Fruit fly (Drosophila melanogaster): ENCODE data around the gene COX5A.

COX5A gene

DNA sequence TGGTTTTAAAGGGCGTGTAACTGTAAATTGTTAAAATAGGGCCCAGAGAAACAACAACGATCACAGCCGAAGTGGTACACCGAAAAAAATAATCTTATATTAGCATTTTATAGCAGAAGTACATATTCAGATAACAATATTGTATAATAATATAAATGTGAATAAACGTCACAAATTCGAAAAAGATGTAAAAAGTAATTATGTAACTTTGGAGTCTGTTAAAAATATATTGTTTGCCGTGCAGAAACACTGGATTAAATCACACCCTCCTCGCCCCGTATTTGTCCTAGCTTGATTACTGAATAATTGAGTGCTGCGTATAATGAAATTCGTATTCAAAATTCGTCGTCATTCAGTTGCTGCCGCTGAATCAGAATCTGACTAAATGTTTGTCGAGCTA lies 36.0 kb downstream of the COX5A start (continued):
- no peak for TF ChIP-seq gcm2 (GFP tag; optimal IDR thresholded peaks at IDR 0.05)
- no peak for TF ChIP-seq CG15601 (tag; optimal IDR thresholded peaks at IDR 0.05)
- no peak for TF ChIP-seq fru (optimal IDR thresholded peaks at IDR 0.05)
- no peak for TF ChIP-seq Bgb (GFP tag; IDR thresholded peaks at IDR 0.05; ENCODE audit: partially characterized antibody)
- TF ChIP-seq CG17612 (GFP tag; IDR thresholded peaks at IDR 0.05), result no peak
- TF ChIP-seq CG8924 (tag; optimal IDR thresholded peaks at IDR 0.05), result peak; percentile 15
- no peak for TF ChIP-seq hbn (GFP tag; IDR thresholded peaks at IDR 0.05; ENCODE audit: partially characterized antibody)
- no peak for TF ChIP-seq CG10462 (GFP tag; optimal IDR thresholded peaks at IDR 0.05)
- no peak for TF ChIP-seq ase (GFP tag; IDR thresholded peaks at IDR 0.05)
- no peak for TF ChIP-seq amos (GFP tag; IDR thresholded peaks at IDR 0.05; ENCODE audit: partially characterized antibody)
- TF ChIP-seq tx (GFP tag; optimal IDR thresholded peaks at IDR 0.05), result no peak
- TF ChIP-seq gro (GFP tag; optimal IDR thresholded peaks at IDR 0.05), result no peak
- TF ChIP-seq CG3995 (GFP tag; optimal IDR thresholded peaks at IDR 0.05), result no peak
- TF ChIP-seq BtbVII (GFP tag; optimal IDR thresholded peaks at IDR 0.05), result no peak
- no peak for TF ChIP-seq CG10654 (GFP tag; optimal IDR thresholded peaks at IDR 0.05)
- TF ChIP-seq CG5953 (GFP tag; IDR thresholded peaks at IDR 0.05), result no peak
- TF ChIP-seq CG11085 (GFP tag; IDR thresholded peaks at IDR 0.05), result no peak
- peak; percentile 2 for TF ChIP-seq Hr3 (GFP tag; optimal IDR thresholded peaks at IDR 0.05)
- TF ChIP-seq gem (tag; optimal IDR thresholded peaks at IDR 0.05), result peak; percentile 69
- no peak for TF ChIP-seq usp (GFP tag; optimal IDR thresholded peaks at IDR 0.05)
- no peak for TF ChIP-seq Spps (tag; optimal IDR thresholded peaks at IDR 0.05)
- no peak for TF ChIP-seq HmgD (GFP tag; optimal IDR thresholded peaks at IDR 0.05)
- no peak for TF ChIP-seq run (tag; optimal IDR thresholded peaks at IDR 0.05)
- TF ChIP-seq org-1 (GFP tag; optimal IDR thresholded peaks at IDR 0.05), result no peak
- no peak for TF ChIP-seq CG8478 (optimal IDR thresholded peaks at IDR 0.05)
- no peak for TF ChIP-seq CG11398 (GFP tag; optimal IDR thresholded peaks at IDR 0.05)
- peak; percentile 6 for TF ChIP-seq CG10267 (tag; optimal IDR thresholded peaks at IDR 0.05)
- no peak for TF ChIP-seq Mad (GFP tag; optimal IDR thresholded peaks at IDR 0.05)
- no peak for TF ChIP-seq bigmax (GFP tag; optimal IDR thresholded peaks at IDR 0.05)
- peak; percentile 14 for TF ChIP-seq Dek (tag; optimal IDR thresholded peaks at IDR 0.05)
- no peak for TF ChIP-seq hkb (optimal IDR thresholded peaks at IDR 0.05)
- 0 out of 2 replicates have a peak, but pooled peaks have one; percentile 17 for TF ChIP-seq hkb (GFP tag; IDR thresholded peaks at IDR 0.05)
- TF ChIP-seq CG31441 (GFP tag; IDR thresholded peaks at IDR 0.05), result peak; percentile 47
- no peak for TF ChIP-seq Nf-YC (tag; optimal IDR thresholded peaks at IDR 0.05)
- TF ChIP-seq nom (GFP tag; optimal IDR thresholded peaks at IDR 0.05), result no peak
- no peak for TF ChIP-seq hb (GFP tag; IDR thresholded peaks at IDR 0.05; ENCODE audit: partially characterized antibody)
- no peak for TF ChIP-seq CG4404 (GFP tag; IDR thresholded peaks at IDR 0.05)
- no peak for TF ChIP-seq CG7928 (GFP tag; optimal IDR thresholded peaks at IDR 0.05)
- no peak for TF ChIP-seq HLH4C (GFP tag; IDR thresholded peaks at IDR 0.05; ENCODE audit: partially characterized antibody)
- TF ChIP-seq CG9932 (GFP tag; IDR thresholded peaks at IDR 0.05), result peak; percentile 17; the same call in 1 of the 2 replicates
- TF ChIP-seq CG15479 (GFP tag; optimal IDR thresholded peaks at IDR 0.05), result no peak
- no peak for TF ChIP-seq jumu (GFP tag; optimal IDR thresholded peaks at IDR 0.05)
- no peak for TF ChIP-seq inv (GFP tag; IDR thresholded peaks at IDR 0.05; ENCODE audit: partially characterized antibody)
- TF ChIP-seq Fer1 (GFP tag; optimal IDR thresholded peaks at IDR 0.05), result no peak
- peak; percentile 45 for TF ChIP-seq grau (tag; optimal IDR thresholded peaks at IDR 0.05)
- TF ChIP-seq Dfd (GFP tag; optimal IDR thresholded peaks at IDR 0.05), result no peak
- 0 out of 3 replicates have a peak, but pooled peaks have one; percentile 47 for TF ChIP-seq dysf (GFP tag; IDR thresholded peaks at IDR 0.05)
- no peak for TF ChIP-seq CG8359 (GFP tag; optimal IDR thresholded peaks at IDR 0.05; ENCODE audit: borderline replicate concordance)
- peak; percentile 53 for TF ChIP-seq CG2678 (tag; optimal IDR thresholded peaks at IDR 0.05)
- TF ChIP-seq lola (GFP tag; optimal IDR thresholded peaks at IDR 0.05), result no peak
- no peak for TF ChIP-seq tll (GFP tag; optimal IDR thresholded peaks at IDR 0.05)
- no peak for TF ChIP-seq NC2β (GFP tag; optimal IDR thresholded peaks at IDR 0.05)

All from whole organism, embryonic.